Worm (Caenorhabditis elegans): ENCODE results near the gene mltn-12.

- TF ChIP-seq lin-15B (tag; optimal IDR thresholded peaks at IDR 0.05), result no peak
- no peak for TF ChIP-seq F49E8.2 (tag; optimal IDR thresholded peaks at IDR 0.05; ENCODE audit: borderline replicate concordance)
- TF ChIP-seq nhr-28 (tag; optimal IDR thresholded peaks at IDR 0.05), result no peak
Observed at ce11 chrIV:8965883-8966282, 27.0 kb upstream of the mltn-12 start, which contains the start of gene C53B4.2.

All from whole organism, L4 larva.